Worm (Caenorhabditis elegans) whole organism, midembryonic: ENCODE results near the gene T07E3.2.

Experiments
- T22C8.4 ChIP-seq: fragments of 200-800 bp; sonication (Bioruptor generic); IDR thresholded peaks from 2 replicates; pipeline ENCODE4 v1.3.6; 2022; ENCODE audit warnings: missing genetic modification characterization, missing compliant biosample characterization
- cog-1 ChIP-seq: sonication (generic microtip); optimal IDR thresholded peaks from 2 replicates; lab custom pipeline; 2016; ENCODE audit warnings: missing genetic modification characterization, missing compliant biosample characterization
- flt-1 ChIP-seq: fragments of 200-800 bp; sonication (Bioruptor generic); IDR thresholded peaks from 2 replicates; pipeline ENCODE4 v1.3.6; 2022; ENCODE audit warnings: missing genetic modification characterization, missing compliant biosample characterization
- klf-2 ChIP-seq: fragments of 200-800 bp; sonication (Bioruptor generic); conservative IDR thresholded peaks from 2 replicates; pipeline ENCODE4 v1.3.6; 2022; ENCODE audit warnings: missing genetic modification reagents, missing genetic modification characterization, missing compliant biosample characterization
- med-1 ChIP-seq: sonication (generic microtip); optimal IDR thresholded peaks from 2 replicates; lab custom pipeline; 2017; ENCODE audit warnings: missing genetic modification characterization, mild to moderate bottlenecking, missing compliant biosample characterization, antibody characterized with exemption, missing genetic modification reagents; ENCODE audit not compliant: insufficient read depth
- ref-1 ChIP-seq: fragments of 200-800 bp; sonication (Bioruptor generic); conservative IDR thresholded peaks from 2 replicates; pipeline ENCODE4 v1.3.6; 2022; ENCODE audit warnings: missing genetic modification reagents, missing genetic modification characterization, missing compliant biosample characterization
- ztf-23 ChIP-seq: fragments of 200-800 bp; sonication (Bioruptor generic); IDR thresholded peaks from 2 replicates; pipeline ENCODE4 v1.3.6; 2022; ENCODE audit warnings: missing genetic modification reagents, missing genetic modification characterization, missing compliant biosample characterization
- ztf-29 ChIP-seq: fragments of 200-800 bp; sonication (Bioruptor generic); IDR thresholded peaks from 2 replicates; pipeline ENCODE4 v1.3.6; 2022; ENCODE audit warnings: missing genetic modification reagents, missing genetic modification characterization, missing compliant biosample characterization

- 0 out of 2 replicates have a peak, but pooled peaks have one; percentile 39 for TF ChIP-seq flt-1 (GFP tag; lab: Robert Waterston, UW)
- TF ChIP-seq ztf-23 (GFP tag; lab: Robert Waterston, UW) = 0 out of 2 replicates have a peak, but pooled peaks have one; percentile 65
- no peak for TF ChIP-seq ztf-29 (GFP tag; lab: Robert Waterston, UW)
- peak; percentile 64; the same call in 1 of the 2 replicates for TF ChIP-seq klf-2 (GFP tag; lab: Robert Waterston, UW)
- TF ChIP-seq ref-1 (GFP tag; lab: Robert Waterston, UW) = no peak
- no peak for TF ChIP-seq T22C8.4 (GFP tag; lab: Robert Waterston, UW)
- no peak for TF ChIP-seq med-1 (GFP tag; lab: Kevin White, UChicago)
- TF ChIP-seq cog-1 = no peak
Measured at ce11 chrIII:6888497-6888896, 18.0 kb upstream of the T07E3.2 start.
